Worm (Caenorhabditis elegans) whole organism, mixed stage, embryonic: ENCODE measurements around the gene srt-32.

Experiments used
- blmp-1 ChIP-seq: fragments of 150-350 bp; optimal IDR thresholded peaks from 2 replicates; lab custom pipeline; 2014; ENCODE audit warnings: missing biosample characterization, missing genetic modification characterization
- elt-1 ChIP-seq: sonication (generic microtip); optimal IDR thresholded peaks from 2 replicates; lab custom pipeline; 2017; ENCODE audit warnings: missing genetic modification characterization, mild to moderate bottlenecking, missing compliant biosample characterization, antibody characterized with exemption, moderate library complexity, borderline replicate concordance; ENCODE audit not compliant: insufficient read depth
- elt-3 ChIP-seq: fragments of 150-350 bp; optimal IDR thresholded peaks from 2 replicates; lab custom pipeline; 2014; ENCODE audit warnings: missing biosample characterization, missing genetic modification characterization
- lin-13 ChIP-seq: fragments of 150-350 bp; optimal IDR thresholded peaks from 2 replicates; lab custom pipeline; 2014; ENCODE audit warnings: missing biosample characterization, missing genetic modification characterization
- lsy-2 ChIP-seq: fragments of 150-350 bp; optimal IDR thresholded peaks from 2 replicates; lab custom pipeline; 2014; ENCODE audit warnings: missing biosample characterization, missing genetic modification characterization
- nhr-12 ChIP-seq: fragments of 150-350 bp; optimal IDR thresholded peaks from 2 replicates; lab custom pipeline; 2014; ENCODE audit warnings: missing biosample characterization, missing genetic modification characterization
- nhr-237 ChIP-seq: fragments of 150-350 bp; optimal IDR thresholded peaks from 2 replicates; lab custom pipeline; 2014; ENCODE audit warnings: missing biosample characterization, missing genetic modification characterization
- nhr-76 ChIP-seq: sonication (generic microtip); optimal IDR thresholded peaks from 2 replicates; lab custom pipeline; 2017; ENCODE audit warnings: missing biosample characterization, missing genetic modification characterization
- pha-4 ChIP-seq: fragments of 150-350 bp; optimal IDR thresholded peaks from 2 replicates; lab custom pipeline; 2018; ENCODE audit warnings: missing biosample characterization, missing genetic modification reagents, missing genetic modification characterization
- snpc-4 ChIP-seq: fragments of 150-350 bp; optimal IDR thresholded peaks from 2 replicates; lab custom pipeline; 2014; ENCODE audit warnings: missing biosample characterization, missing genetic modification characterization
- unc-39 ChIP-seq: fragments of 150-350 bp; optimal IDR thresholded peaks from 2 replicates; lab custom pipeline; 2014; ENCODE audit warnings: missing biosample characterization, missing genetic modification characterization
- unc-62 ChIP-seq: fragments of 150-350 bp; optimal IDR thresholded peaks from 2 replicates; lab custom pipeline; 2014; ENCODE audit warnings: missing biosample characterization, missing genetic modification reagents, missing genetic modification characterization
- ztf-11 ChIP-seq: fragments of 150-350 bp; optimal IDR thresholded peaks from 2 replicates; lab custom pipeline; 2014; ENCODE audit warnings: missing biosample characterization, missing genetic modification characterization

DNA sequence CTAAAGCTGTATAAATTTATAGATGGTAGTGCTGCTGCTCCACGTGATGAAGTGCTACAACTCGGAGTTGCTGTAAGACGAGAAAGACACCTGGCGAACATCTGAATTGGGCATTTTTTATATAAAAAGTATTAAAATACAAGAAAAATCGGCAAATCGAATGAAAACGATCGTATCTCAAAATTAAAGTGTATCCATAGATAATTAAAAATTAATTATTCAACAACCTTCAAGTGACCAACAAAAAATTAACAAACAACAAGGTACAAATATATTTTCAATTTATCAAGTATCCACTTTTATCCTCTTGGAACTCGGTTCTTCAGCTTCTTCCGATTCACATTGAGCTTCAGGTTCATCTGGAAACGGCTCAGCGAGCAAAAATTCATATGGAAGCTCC, 40.1 kb upstream of the srt-32 start, which contains the start of gene R02D5.8:
- TF ChIP-seq unc-39 (tag; lab: Kevin White, UChicago) (no peak), unc-62 (no peak), elt-3 (tag; lab: Kevin White, UChicago) (no peak), pha-4 (no peak), blmp-1 (tag; lab: Kevin White, UChicago) (no peak), lin-13 (tag; lab: Kevin White, UChicago) (no peak), snpc-4 (tag; lab: Kevin White, UChicago) (no peak), nhr-237 (no peak), nhr-76 (no peak), ztf-11 (no peak), lsy-2 (no peak), elt-1 (tag; lab: Kevin White, UChicago) (no peak), nhr-12 (tag; lab: Kevin White, UChicago) (no peak)
